Worm (Caenorhabditis elegans): ENCODE measurements around the gene Y73B6BL.289.

Y73B6BL.289 gene

ce11 chrIV:6327363-6328015 lies 19.8 kb upstream of the Y73B6BL.289 start (continued):
- TF ChIP-seq ceh-28 (tag; optimal IDR thresholded peaks at IDR 0.05) (peak; percentile 69), nhr-76 (tag; optimal IDR thresholded peaks at IDR 0.05) (no peak), nhr-11 (tag; optimal IDR thresholded peaks at IDR 0.05) (no peak), duxl-1 (tag; optimal IDR thresholded peaks at IDR 0.05; ENCODE audit: poor library complexity) (no peak), skn-1 (tag; optimal IDR thresholded peaks at IDR 0.05) (no peak), mdl-1 (tag; optimal IDR thresholded peaks at IDR 0.05) (no peak), daf-16 (GFP tag; optimal IDR thresholded peaks at IDR 0.05) (no peak), daf-16 (tag; optimal IDR thresholded peaks at IDR 0.05) (peak; percentile 59), fkh-10 (GFP tag; optimal IDR thresholded peaks at IDR 0.05) (no peak), madf-9 (GFP tag; conservative IDR thresholded peaks at IDR 0.05) (no peak), lin-1 (GFP tag; IDR thresholded peaks at IDR 0.05) (no peak), pha-4 (GFP tag; IDR thresholded peaks at IDR 0.05) (no peak), pha-4 (tag; optimal IDR thresholded peaks at IDR 0.05) (no peak), pqm-1 (tag; optimal IDR thresholded peaks at IDR 0.05) (peak; percentile 40), egl-27 (tag; optimal IDR thresholded peaks at IDR 0.05) (no peak), ZK337.2 (GFP tag; IDR thresholded peaks at IDR 0.05) (no peak)

- peak in 1 of 2 experiments; percentile 94 for TF ChIP-seq unc-62 (GFP tag; optimal IDR thresholded peaks at IDR 0.05 in 1 of 2)
- no peak for TF ChIP-seq unc-62 (tag; optimal IDR thresholded peaks at IDR 0.05)
- no peak for TF ChIP-seq nhr-41 (GFP tag; IDR thresholded peaks at IDR 0.05)
These were observed 19.1 kb upstream of the Y73B6BL.289 start for ce11 chrIV:6328198-6328597.

- TF ChIP-seq snpc-1.2 (GFP tag; IDR thresholded peaks at IDR 0.05) = 0 out of 2 replicates have a peak, but pooled peaks have one; percentile 7
- no peak for TF ChIP-seq php-3 (GFP tag; IDR thresholded peaks at IDR 0.05)
- TF ChIP-seq daf-19 (GFP tag; conservative IDR thresholded peaks at IDR 0.05) = no peak
- no peak for TF ChIP-seq ceh-44 (GFP tag; IDR thresholded peaks at IDR 0.05)
These were observed 18.0 kb upstream of the Y73B6BL.289 start, which contains the start of gene seu-1 for ce11 chrIV:6329339-6329738. Gene seu-1 (plus strand): TSS chrIV:6329639.

- TF ChIP-seq hlh-11 (tag; optimal IDR thresholded peaks at IDR 0.05) = peak; percentile 63
- TF ChIP-seq mxl-3 (GFP tag; optimal IDR thresholded peaks at IDR 0.05) = peak; percentile 47
- TF ChIP-seq nhr-28 (tag; optimal IDR thresholded peaks at IDR 0.05) = peak; percentile 70
- TF ChIP-seq hmg-1.1 (GFP tag; IDR thresholded peaks at IDR 0.05) = no peak
- TF ChIP-seq mdt-29 (GFP tag; IDR thresholded peaks at IDR 0.05) = no peak
- no peak for TF ChIP-seq tag-97 (GFP tag; IDR thresholded peaks at IDR 0.05)
- no peak for TF ChIP-seq ztf-11 (tag; optimal IDR thresholded peaks at IDR 0.05)
- peak; percentile 15 for TF ChIP-seq ama-1 (optimal IDR thresholded peaks at IDR 0.05)
- TF ChIP-seq spr-3 (GFP tag; optimal IDR thresholded peaks at IDR 0.05) = no peak
- no peak for TF ChIP-seq attf-4 (tag; optimal IDR thresholded peaks at IDR 0.05)
- TF ChIP-seq snpc-4 (tag; optimal IDR thresholded peaks at IDR 0.05) = no peak
- peak; percentile 69; the same call in 1 of the 2 replicates for TF ChIP-seq ceh-20 (GFP tag; IDR thresholded peaks at IDR 0.05)
- TF ChIP-seq lin-13 (GFP tag; optimal IDR thresholded peaks at IDR 0.05) = peak; percentile 40
- peak; percentile 7 for TF ChIP-seq mes-2 (tag; optimal IDR thresholded peaks at IDR 0.05; ENCODE audit: poor library complexity, severe bottlenecking)
- no peak for TF ChIP-seq ceh-28 (tag; optimal IDR thresholded peaks at IDR 0.05)
- TF ChIP-seq T26A8.4 (GFP tag; IDR thresholded peaks at IDR 0.05) = no peak; the same call in 1 of the 2 replicates
- peak; percentile 91 for TF ChIP-seq pqm-1 (tag; optimal IDR thresholded peaks at IDR 0.05)
- no peak for TF ChIP-seq nhr-6 (tag; optimal IDR thresholded peaks at IDR 0.05)
- TF ChIP-seq T20F7.1 (GFP tag; optimal IDR thresholded peaks at IDR 0.05) = peak; percentile 33
- peak; percentile 81 for TF ChIP-seq dmd-6 (GFP tag; IDR thresholded peaks at IDR 0.05)
- no peak for TF ChIP-seq daf-16 (GFP tag; optimal IDR thresholded peaks at IDR 0.05)
- peak; percentile 64 for TF ChIP-seq daf-16 (tag; optimal IDR thresholded peaks at IDR 0.05)
- no peak for TF ChIP-seq arid-1 (GFP tag; conservative IDR thresholded peaks at IDR 0.05)
- no peak for TF ChIP-seq ZK546.5 (tag; optimal IDR thresholded peaks at IDR 0.05)
- TF ChIP-seq jun-1 (tag; optimal IDR thresholded peaks at IDR 0.05) = no peak
- TF ChIP-seq php-3 (GFP tag; IDR thresholded peaks at IDR 0.05) = peak; percentile 78
- no peak for TF ChIP-seq Y48G9A.11 (GFP tag; IDR thresholded peaks at IDR 0.05)
- TF ChIP-seq ceh-82 (tag; optimal IDR thresholded peaks at IDR 0.05) = no peak
- no peak for TF ChIP-seq dmd-8 (GFP tag; IDR thresholded peaks at IDR 0.05)
These were observed 16.5 kb upstream of the Y73B6BL.289 start for ce11 chrIV:6330790-6331189.

Data from whole organism, L4 larva.